Fruit fly (Drosophila melanogaster) whole organism, embryonic: ENCODE data around the gene ova.
A peak's percentile ranks its signal among the peaks of the same experiment; 100 is the strongest.

Experiments used
- CG10267 ChIP-seq: fragments of 200-800 bp; sonication (Bioruptor generic); optimal IDR thresholded peaks from 2 replicates; lab custom pipeline; 2018; ENCODE audit warnings: missing biosample characterization, mild to moderate bottlenecking, missing genetic modification characterization, moderate library complexity
- CG13123 ChIP-seq: fragments of 200-800 bp; sonication (Bioruptor generic); optimal IDR thresholded peaks from 2 replicates; lab custom pipeline; 2016; ENCODE audit warnings: missing biosample characterization, missing genetic modification characterization
- CG13287 ChIP-seq: fragments of 200-800 bp; sonication (Bioruptor generic); IDR thresholded peaks from 2 replicates; pipeline ENCODE4 v1.3.6; 2022; ENCODE audit warnings: missing biosample characterization, missing genetic modification characterization; ENCODE audit not compliant: partially characterized antibody
- CG2120 ChIP-seq: fragments of 200-800 bp; sonication (Bioruptor generic); optimal IDR thresholded peaks from 3 replicates; lab custom pipeline; 2016; ENCODE audit warnings: missing biosample characterization, missing genetic modification characterization
- CG2199 ChIP-seq: fragments of 200-800 bp; sonication (Bioruptor generic); IDR thresholded peaks from 3 replicates; pipeline ENCODE4 v1.3.6; 2022; ENCODE audit warnings: missing biosample characterization, missing genetic modification characterization
- CG2712 ChIP-seq: fragments of 200-800 bp; optimal IDR thresholded peaks from 3 replicates; lab custom pipeline; 2019; ENCODE audit warnings: missing biosample characterization, mild to moderate bottlenecking, missing genetic modification characterization, moderate library complexity
- CG2875 ChIP-seq: fragments of 200-800 bp; sonication (Bioruptor generic); optimal IDR thresholded peaks from 2 replicates; lab custom pipeline; 2017; ENCODE audit warnings: missing biosample characterization, mild to moderate bottlenecking, missing genetic modification characterization, missing genetic modification reagents
- CG3065 ChIP-seq: fragments of 200-800 bp; sonication (Bioruptor generic); optimal IDR thresholded peaks from 2 replicates; lab custom pipeline; 2016; ENCODE audit warnings: missing biosample characterization, missing genetic modification characterization
- CG3407 ChIP-seq: fragments of 200-800 bp; sonication (Bioruptor generic); optimal IDR thresholded peaks from 2 replicates; lab custom pipeline; 2018; ENCODE audit warnings: missing biosample characterization, mild to moderate bottlenecking, missing genetic modification characterization
- CG4360 ChIP-seq: fragments of 200-800 bp; sonication (Bioruptor generic); IDR thresholded peaks from 2 replicates; pipeline ENCODE4 v1.3.6; 2022; ENCODE audit warnings: missing biosample characterization, missing genetic modification characterization
- CG4617 ChIP-seq: fragments of 200-800 bp; sonication (Bioruptor generic); optimal IDR thresholded peaks from 3 replicates; lab custom pipeline; 2016; ENCODE audit warnings: missing biosample characterization, missing genetic modification characterization, borderline replicate concordance
- CG6654 ChIP-seq: fragments of 200-800 bp; sonication (Bioruptor generic); optimal IDR thresholded peaks from 2 replicates; lab custom pipeline; 2017; ENCODE audit warnings: missing biosample characterization, mild to moderate bottlenecking, missing genetic modification characterization
- CG6854 ChIP-seq: fragments of 200-800 bp; sonication (Bioruptor generic); optimal IDR thresholded peaks from 3 replicates; lab custom pipeline; 2017; ENCODE audit warnings: missing biosample characterization, mild to moderate bottlenecking, missing genetic modification characterization
- CG7271 ChIP-seq: fragments of 200-800 bp; sonication (Bioruptor generic); optimal IDR thresholded peaks from 2 replicates; lab custom pipeline; 2018; ENCODE audit warnings: missing biosample characterization, mild to moderate bottlenecking, missing genetic modification characterization, moderate library complexity
- CG9609 ChIP-seq: fragments of 200-800 bp; sonication (Bioruptor generic); optimal IDR thresholded peaks from 3 replicates; lab custom pipeline; 2016; ENCODE audit warnings: missing biosample characterization, missing genetic modification characterization
- CG9727 ChIP-seq: fragments of 200-800 bp; sonication (Bioruptor generic); optimal IDR thresholded peaks from 3 replicates; lab custom pipeline; 2017; ENCODE audit warnings: missing biosample characterization, mild to moderate bottlenecking, missing genetic modification characterization
- CG9797 ChIP-seq: fragments of 200-800 bp; sonication (Bioruptor generic); optimal IDR thresholded peaks from 3 replicates; lab custom pipeline; 2018; ENCODE audit warnings: missing biosample characterization, mild to moderate bottlenecking, missing genetic modification characterization
- D ChIP-seq, 2 experiments: fragments of 200-800 bp in 1 of 2; fragments of >200 bp in 1 of 2; sonication (Bioruptor generic) in 1 of 2; optimal IDR thresholded peaks; 2 replicates in 1 of 2; 3 replicates in 1 of 2; lab custom pipeline; 2017; ENCODE audit warnings: mild to moderate bottlenecking in 1 of 2, missing biosample characterization in 1 of 2, missing genetic modification characterization in 1 of 2, missing genetic modification reagents in 1 of 2
- Dad ChIP-seq: fragments of 200-800 bp; sonication (Bioruptor generic); optimal IDR thresholded peaks from 3 replicates; lab custom pipeline; 2016; ENCODE audit warnings: missing biosample characterization, missing genetic modification characterization
- ERR ChIP-seq: fragments of 200-800 bp; sonication (Bioruptor generic); optimal IDR thresholded peaks from 2 replicates; lab custom pipeline; 2016; ENCODE audit warnings: missing biosample characterization, missing genetic modification characterization
- Hr39 ChIP-seq: fragments of >200 bp; optimal IDR thresholded peaks from 2 replicates; lab custom pipeline; 2017
- Lhr ChIP-seq: fragments of 200-800 bp; sonication (Bioruptor generic); optimal IDR thresholded peaks from 3 replicates; lab custom pipeline; 2017; ENCODE audit warnings: mild to moderate bottlenecking, missing biosample characterization, missing genetic modification reagents, missing genetic modification characterization
- Max ChIP-seq: fragments of 200-800 bp; sonication (Bioruptor generic); optimal IDR thresholded peaks from 2 replicates; lab custom pipeline; 2016; ENCODE audit warnings: missing biosample characterization, mild to moderate bottlenecking, missing genetic modification characterization
- Nf-YA ChIP-seq: fragments of 200-800 bp; sonication (Bioruptor generic); IDR thresholded peaks from 2 replicates; pipeline ENCODE4 v1.3.6; 2022; ENCODE audit warnings: missing biosample characterization, missing genetic modification characterization
- Pdp1 ChIP-seq, 2 experiments: fragments of 200-800 bp; sonication (Bioruptor generic); optimal IDR thresholded peaks; 3 replicates each; lab custom pipeline; 2016; ENCODE audit warnings: missing biosample characterization in 2 of 2, missing genetic modification characterization in 2 of 2, mild to moderate bottlenecking in 1 of 2, moderate library complexity in 1 of 2
- Tbp ChIP-seq: fragments of >200 bp; optimal IDR thresholded peaks from 2 replicates; lab custom pipeline; 2018; ENCODE audit warnings: missing biosample characterization, missing genetic modification characterization
- Usf ChIP-seq: fragments of 200-800 bp; sonication (Bioruptor generic); optimal IDR thresholded peaks from 2 replicates; lab custom pipeline; 2017; ENCODE audit warnings: missing genotype, missing biosample characterization, missing genetic modification characterization
- Xrp1 ChIP-seq: fragments of 200-800 bp; sonication (Bioruptor generic); IDR thresholded peaks from 2 replicates; pipeline ENCODE4 v1.3.6; 2022; ENCODE audit warnings: missing biosample characterization, missing genetic modification characterization
- bbx ChIP-seq: fragments of 200-800 bp; sonication (Bioruptor generic); IDR thresholded peaks from 2 replicates; pipeline ENCODE4 v1.3.6; 2022; ENCODE audit warnings: missing biosample characterization, missing genetic modification characterization; ENCODE audit not compliant: partially characterized antibody
- cg ChIP-seq: fragments of 200-800 bp; sonication (Bioruptor generic); optimal IDR thresholded peaks from 3 replicates; lab custom pipeline; 2019; ENCODE audit warnings: missing biosample characterization, mild to moderate bottlenecking, missing genetic modification characterization, moderate library complexity
- chinmo ChIP-seq: fragments of 200-800 bp; sonication (Bioruptor generic); IDR thresholded peaks from 4 replicates; pipeline ENCODE4 v1.3.6; 2022; ENCODE audit warnings: missing biosample characterization, missing genetic modification characterization; ENCODE audit not compliant: partially characterized antibody
- chm ChIP-seq: fragments of 200-800 bp; sonication (Bioruptor generic); IDR thresholded peaks from 2 replicates; pipeline ENCODE4 v1.3.6; 2022; ENCODE audit warnings: missing biosample characterization, missing genetic modification characterization
- da ChIP-seq: fragments of 200-800 bp; sonication (Bioruptor generic); optimal IDR thresholded peaks from 2 replicates; lab custom pipeline; 2016; ENCODE audit warnings: missing biosample characterization, missing genetic modification characterization
- ems ChIP-seq: fragments of 200-800 bp; sonication (Bioruptor generic); optimal IDR thresholded peaks from 3 replicates; lab custom pipeline; 2016; ENCODE audit warnings: missing biosample characterization, missing genetic modification characterization
- eve ChIP-seq, 2 experiments: fragments of >200 bp; optimal IDR thresholded peaks; 2 replicates each; lab custom pipeline; 2017; ENCODE audit warnings: missing biosample characterization in 2 of 2, missing genetic modification characterization in 2 of 2
- gcm ChIP-seq: fragments of 200-800 bp; sonication (Bioruptor generic); optimal IDR thresholded peaks from 2 replicates; lab custom pipeline; 2019; ENCODE audit warnings: missing biosample characterization, mild to moderate bottlenecking, missing genetic modification characterization, moderate library complexity
- hb ChIP-seq: fragments of 200-800 bp; sonication (Bioruptor generic); IDR thresholded peaks from 3 replicates; pipeline ENCODE4 v1.3.6; 2022; ENCODE audit warnings: missing biosample characterization, missing genetic modification characterization; ENCODE audit not compliant: partially characterized antibody
- her ChIP-seq: fragments of 200-800 bp; sonication (Bioruptor generic); optimal IDR thresholded peaks from 2 replicates; lab custom pipeline; 2016; ENCODE audit warnings: missing biosample characterization, missing genetic modification characterization
- insv ChIP-seq, 2 experiments: fragments of 200-800 bp; sonication (Bioruptor generic); optimal IDR thresholded peaks; 3 replicates each; lab custom pipeline; 2016 to 2018; ENCODE audit warnings: missing biosample characterization in 2 of 2, missing genetic modification characterization in 2 of 2
- odd ChIP-seq: fragments of 200-800 bp; sonication (Bioruptor generic); optimal IDR thresholded peaks from 2 replicates; lab custom pipeline; 2017; ENCODE audit warnings: missing biosample characterization, mild to moderate bottlenecking, missing genetic modification characterization
- p53 ChIP-seq: fragments of 200-800 bp; sonication (Bioruptor generic); optimal IDR thresholded peaks from 2 replicates; lab custom pipeline; 2016; ENCODE audit warnings: missing biosample characterization, missing genetic modification characterization
- salm ChIP-seq: fragments of 200-800 bp; sonication (Bioruptor generic); optimal IDR thresholded peaks from 2 replicates; lab custom pipeline; 2018; ENCODE audit warnings: missing biosample characterization, mild to moderate bottlenecking, missing genetic modification characterization
- sc ChIP-seq, 3 experiments: fragments of >200 bp in 2 of 3; fragments of 200-800 bp in 1 of 3; sonication (Bioruptor generic) in 1 of 3; optimal IDR thresholded peaks; 2 replicates in 2 of 3; 3 replicates in 1 of 3; lab custom pipeline; 2017; ENCODE audit warnings: mild to moderate bottlenecking in 1 of 3, missing biosample characterization in 1 of 3, missing genetic modification characterization in 1 of 3, missing genetic modification reagents in 1 of 3
- sqz ChIP-seq: fragments of 200-800 bp; sonication (Bioruptor generic); optimal IDR thresholded peaks from 3 replicates; lab custom pipeline; 2018; ENCODE audit warnings: missing biosample characterization, mild to moderate bottlenecking, missing genetic modification characterization
- sug ChIP-seq: fragments of 200-800 bp; optimal IDR thresholded peaks from 2 replicates; lab custom pipeline; 2019; ENCODE audit warnings: missing biosample characterization, mild to moderate bottlenecking, missing genetic modification characterization, moderate library complexity
- toy ChIP-seq: fragments of 200-800 bp; sonication (Bioruptor generic); IDR thresholded peaks from 2 replicates; pipeline ENCODE4 v1.3.6; 2022; ENCODE audit warnings: missing biosample characterization, missing genetic modification characterization
- trem ChIP-seq: fragments of 200-800 bp; optimal IDR thresholded peaks from 3 replicates; lab custom pipeline; 2019; ENCODE audit warnings: missing biosample characterization, mild to moderate bottlenecking, missing genetic modification characterization, moderate library complexity
- vfl ChIP-seq: fragments of 200-800 bp; sonication (Bioruptor generic); optimal IDR thresholded peaks from 2 replicates; lab custom pipeline; 2016; ENCODE audit warnings: missing biosample characterization, missing genetic modification characterization
- wor ChIP-seq: fragments of 200-800 bp; sonication (Bioruptor generic); IDR thresholded peaks from 2 replicates; pipeline ENCODE4 v1.3.6; 2022; ENCODE audit warnings: missing biosample characterization, missing genetic modification characterization

The ova gene

DNA sequence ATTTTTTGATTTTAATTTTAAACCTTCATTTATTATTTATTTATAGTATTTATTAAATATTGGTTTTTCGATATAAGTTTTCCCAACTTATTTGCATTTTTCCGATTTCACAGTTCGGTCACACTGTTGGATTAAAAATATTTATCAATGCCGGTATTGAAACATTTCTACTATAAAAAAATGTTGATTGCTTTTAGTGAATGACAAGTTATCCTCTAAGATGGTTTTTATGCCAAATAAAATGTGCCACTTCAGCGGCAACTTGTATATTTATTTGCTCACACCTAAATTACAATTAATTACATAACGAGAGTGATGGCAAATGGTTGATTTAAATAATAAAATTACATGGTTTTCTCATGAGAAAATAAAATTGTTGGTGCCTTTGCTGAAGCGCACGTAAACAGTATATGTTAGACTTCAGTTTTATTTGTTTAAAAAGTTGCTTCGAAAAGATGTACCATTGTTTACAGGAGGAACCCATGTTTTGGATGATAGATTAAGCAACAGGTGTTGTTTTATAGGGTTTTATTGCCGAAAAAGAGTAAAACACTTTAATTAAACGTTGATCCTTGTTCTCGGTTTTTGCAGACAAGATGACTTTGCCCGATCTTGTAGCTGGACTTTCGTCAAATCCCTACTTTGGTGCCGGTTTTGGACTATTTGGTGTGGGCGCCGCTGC, 8.8 kb downstream of the ova start, which contains the start of gene Bcs1 (continued):
- no peak for TF ChIP-seq salm (tag; lab: Kevin White, UChicago)
- no peak for TF ChIP-seq hb (GFP tag; lab: Robert Waterston, UW)
- TF ChIP-seq odd: no peak
- no peak for TF ChIP-seq CG4360
- TF ChIP-seq CG7271: no peak
- TF ChIP-seq toy (GFP tag; lab: Robert Waterston, UW): no peak
- TF ChIP-seq CG13123 (GFP tag; lab: Kevin White, UChicago): no peak
- no peak for TF ChIP-seq insv (GFP tag; optimal IDR thresholded peaks at IDR 0.05; lab: Kevin White, UChicago)
- no peak for TF ChIP-seq Xrp1
- TF ChIP-seq CG2120 (GFP tag; lab: Kevin White, UChicago): no peak
- TF ChIP-seq CG9609 (GFP tag; lab: Kevin White, UChicago): no peak
- TF ChIP-seq CG4617 (GFP tag; lab: Kevin White, UChicago): peak; percentile 8
- TF ChIP-seq CG3065: no peak
- TF ChIP-seq ems (GFP tag; lab: Kevin White, UChicago): no peak
- no peak for TF ChIP-seq Nf-YA (GFP tag; lab: Robert Waterston, UW)
- no peak for TF ChIP-seq CG2199
- peak; percentile 45 for TF ChIP-seq CG9797 (GFP tag; lab: Kevin White, UChicago)
- no peak for TF ChIP-seq Tbp (GFP tag; lab: Kevin White, UChicago)
- no peak for TF ChIP-seq Dad (GFP tag; lab: Kevin White, UChicago)
- peak in 1 of 2 experiments; percentile 69 for TF ChIP-seq eve (GFP tag; optimal IDR thresholded peaks at IDR 0.05; lab: Kevin White, UChicago)
- no peak for TF ChIP-seq p53 (GFP tag; lab: Kevin White, UChicago)
- no peak for TF ChIP-seq cg (GFP tag; lab: Kevin White, UChicago)
- TF ChIP-seq her (GFP tag; lab: Kevin White, UChicago): no peak
- TF ChIP-seq bbx (GFP tag; lab: Robert Waterston, UW): no peak
- TF ChIP-seq CG13287 (GFP tag; lab: Robert Waterston, UW): no peak; the same call in 1 of the 2 replicates
- TF ChIP-seq CG9727: no peak
- TF ChIP-seq CG2875 (GFP tag; lab: Kevin White, UChicago): no peak
- TF ChIP-seq da (GFP tag; lab: Kevin White, UChicago): no peak
- TF ChIP-seq sqz (GFP tag; lab: Kevin White, UChicago): no peak
- peak; percentile 48 for TF ChIP-seq trem (tag; lab: Kevin White, UChicago)
- TF ChIP-seq Usf (GFP tag; lab: Kevin White, UChicago): no peak
- TF ChIP-seq Lhr (GFP tag; lab: Kevin White, UChicago): no peak
- no peak for TF ChIP-seq D (optimal IDR thresholded peaks at IDR 0.05; lab: Kevin White, UChicago)
- no peak for TF ChIP-seq D (GFP tag; optimal IDR thresholded peaks at IDR 0.05; lab: Kevin White, UChicago)
- no peak for TF ChIP-seq sug (tag; lab: Kevin White, UChicago)
- no peak for TF ChIP-seq chinmo
- no peak for TF ChIP-seq gcm (GFP tag; lab: Kevin White, UChicago)
- peak; percentile 9 for TF ChIP-seq CG10267
- no peak for TF ChIP-seq wor (GFP tag; lab: Robert Waterston, UW)
- no peak for TF ChIP-seq ERR
- peak; percentile 19 for TF ChIP-seq CG2712 (tag; lab: Kevin White, UChicago)
- peak in 1 of 2 experiments; percentile 95 for TF ChIP-seq Pdp1 (GFP tag; optimal IDR thresholded peaks at IDR 0.05; lab: Kevin White, UChicago)
- TF ChIP-seq CG3407: no peak
- TF ChIP-seq vfl (GFP tag; lab: Kevin White, UChicago): no peak
- TF ChIP-seq sc (optimal IDR thresholded peaks at IDR 0.05; lab: Kevin White, UChicago): no peak
- TF ChIP-seq sc (GFP tag; optimal IDR thresholded peaks at IDR 0.05; lab: Kevin White, UChicago): no peak
- no peak for TF ChIP-seq Hr39 (lab: Kevin White, UChicago)
- TF ChIP-seq chm (GFP tag; lab: Robert Waterston, UW): no peak
- no peak for TF ChIP-seq CG6654 (GFP tag; lab: Kevin White, UChicago)
- TF ChIP-seq CG6854 (GFP tag; lab: Kevin White, UChicago): no peak
- TF ChIP-seq Max (GFP tag; lab: Kevin White, UChicago): no peak
